Worm (Caenorhabditis elegans): Measurements from ENCODE around the gene nlp-16.

The nlp-16 gene

ce11 chrIV:6206294-6206776 lies 53.3 kb downstream of the nlp-16 start, which contains the start of gene C49A9.10 (continued):
- peak; percentile 97 for TF ChIP-seq sox-4 (tag; optimal IDR thresholded peaks at IDR 0.05)
- peak; percentile 88 to 90 for TF ChIP-seq lsy-2 (tag; optimal IDR thresholded peaks at IDR 0.05)
- peak; percentile 93 for TF ChIP-seq C04F5.9 (tag; optimal IDR thresholded peaks at IDR 0.05)
- peak; percentile 45 for TF ChIP-seq efl-3 (GFP tag; optimal IDR thresholded peaks at IDR 0.05)
- TF ChIP-seq unc-86 (tag; optimal IDR thresholded peaks at IDR 0.05) = peak; percentile 88
- TF ChIP-seq fkh-4 (tag; optimal IDR thresholded peaks at IDR 0.05; ENCODE audit: borderline replicate concordance) = peak; percentile 98
- TF ChIP-seq isw-1 (GFP tag; IDR thresholded peaks at IDR 0.05) = peak; percentile 85
- TF ChIP-seq ceh-88 (GFP tag; IDR thresholded peaks at IDR 0.05) = peak; percentile 80
- peak; percentile 92 for TF ChIP-seq swsn-7 (tag; optimal IDR thresholded peaks at IDR 0.05)
- TF ChIP-seq C16A3.4 (tag; optimal IDR thresholded peaks at IDR 0.05) = peak; percentile 63
- TF ChIP-seq sup-37 (GFP tag; optimal IDR thresholded peaks at IDR 0.05) = peak; percentile 86
- peak; percentile 42 for TF ChIP-seq ztf-4 (tag; optimal IDR thresholded peaks at IDR 0.05)
- TF ChIP-seq snpc-4 (tag; optimal IDR thresholded peaks at IDR 0.05) = peak; percentile 70
- TF ChIP-seq grh-1 (GFP tag; IDR thresholded peaks at IDR 0.05) = peak; percentile 87
- peak; percentile 89 for TF ChIP-seq unc-98 (GFP tag; IDR thresholded peaks at IDR 0.05)
- TF ChIP-seq jun-1 (tag; optimal IDR thresholded peaks at IDR 0.05) = peak; percentile 53
- TF ChIP-seq pqm-1 (tag; optimal IDR thresholded peaks at IDR 0.05) = no peak
- no peak for TF ChIP-seq nhr-12 (tag; optimal IDR thresholded peaks at IDR 0.05)
- peak; percentile 28 for TF ChIP-seq nhr-11 (tag; optimal IDR thresholded peaks at IDR 0.05)
- TF ChIP-seq nhr-85 (tag) = peak; percentile 97
- peak; percentile 80 for TF ChIP-seq lin-39 (tag; optimal IDR thresholded peaks at IDR 0.05)
- peak; percentile 58 for TF ChIP-seq vab-15 (tag; optimal IDR thresholded peaks at IDR 0.05)
- TF ChIP-seq C34B4.2 (tag; optimal IDR thresholded peaks at IDR 0.05) = peak; percentile 61
- TF ChIP-seq rnt-1 (tag; optimal IDR thresholded peaks at IDR 0.05) = peak; percentile 100
- peak in 1 of 2 experiments; percentile 98 for TF ChIP-seq ztf-11 (tag; optimal IDR thresholded peaks at IDR 0.05)
- TF ChIP-seq hpl-2 (GFP tag; optimal IDR thresholded peaks at IDR 0.05) = peak; percentile 47
- peak in 1 of 2 experiments; percentile 61 for TF ChIP-seq mdl-1 (tag; optimal IDR thresholded peaks at IDR 0.05)
- TF ChIP-seq zip-4 (GFP tag; optimal IDR thresholded peaks at IDR 0.05) = peak; percentile 80
- TF ChIP-seq lin-14 (GFP tag; optimal IDR thresholded peaks at IDR 0.05) = peak; percentile 91
- TF ChIP-seq aha-1 (tag; optimal IDR thresholded peaks at IDR 0.05) = peak; percentile 8
- TF ChIP-seq ces-1 (GFP tag; optimal IDR thresholded peaks at IDR 0.05) = no peak
- no peak for TF ChIP-seq sptf-1 (tag; optimal IDR thresholded peaks at IDR 0.05)
- TF ChIP-seq unc-30 (tag; optimal IDR thresholded peaks at IDR 0.05) = no peak
- peak; percentile 84 for TF ChIP-seq mep-1 (tag; optimal IDR thresholded peaks at IDR 0.05)
- TF ChIP-seq nhr-76 (tag; optimal IDR thresholded peaks at IDR 0.05) = no peak
- no peak for TF ChIP-seq nhr-28 (tag; optimal IDR thresholded peaks at IDR 0.05)
- peak; percentile 96 for TF ChIP-seq nhr-71 (tag; optimal IDR thresholded peaks at IDR 0.05)
- peak; percentile 92 for TF ChIP-seq xbp-1 (tag; optimal IDR thresholded peaks at IDR 0.05)
- TF ChIP-seq dsc-1 (tag; optimal IDR thresholded peaks at IDR 0.05) = peak; percentile 97
- TF ChIP-seq hlh-4 (tag; optimal IDR thresholded peaks at IDR 0.05) = peak; percentile 88
- TF ChIP-seq Y116A8C.19 (tag; optimal IDR thresholded peaks at IDR 0.05; ENCODE audit: borderline replicate concordance) = peak; percentile 88
- no peak for TF ChIP-seq ets-5 (GFP tag; IDR thresholded peaks at IDR 0.05)
- peak; percentile 89 for TF ChIP-seq nhr-19 (GFP tag; conservative IDR thresholded peaks at IDR 0.05)
- TF ChIP-seq egl-13 (tag; optimal IDR thresholded peaks at IDR 0.05) = peak; percentile 95
- peak; percentile 94 for TF ChIP-seq nhr-20 (tag; optimal IDR thresholded peaks at IDR 0.05)
- TF ChIP-seq ama-1 (optimal IDR thresholded peaks at IDR 0.05) = no peak
